Fruit fly (Drosophila melanogaster) whole organism, adult: ENCODE data around the gene Dlic.

Source experiments
- CG11617 ChIP-seq: fragments of 200-800 bp; sonication (Bioruptor generic); optimal IDR thresholded peaks from 2 replicates; lab custom pipeline; 2017; ENCODE audit warnings: mild to moderate bottlenecking, missing biosample characterization, missing genetic modification reagents, missing genetic modification characterization
- CG12768 ChIP-seq: fragments of 200-800 bp; sonication (Bioruptor generic); optimal IDR thresholded peaks from 2 replicates; lab custom pipeline; 2017; ENCODE audit warnings: missing biosample characterization, missing genetic modification characterization, mild to moderate bottlenecking, moderate library complexity, missing genetic modification reagents
- CG14711 ChIP-seq: fragments of 200-800 bp; sonication (Bioruptor generic); optimal IDR thresholded peaks from 2 replicates; lab custom pipeline; 2018; ENCODE audit warnings: missing biosample characterization, mild to moderate bottlenecking, missing genetic modification characterization, moderate library complexity
- CG1620 ChIP-seq: fragments of 200-800 bp; sonication (Bioruptor generic); optimal IDR thresholded peaks from 2 replicates; lab custom pipeline; 2016; ENCODE audit warnings: missing biosample characterization, missing genetic modification characterization
- CG33017 ChIP-seq: fragments of 200-800 bp; sonication (Bioruptor generic); optimal IDR thresholded peaks from 2 replicates; lab custom pipeline; 2018; ENCODE audit warnings: missing biosample characterization, mild to moderate bottlenecking, missing genetic modification characterization, moderate library complexity
- CG5204 ChIP-seq: fragments of 200-800 bp; sonication (Bioruptor generic); optimal IDR thresholded peaks from 2 replicates; lab custom pipeline; 2016; ENCODE audit warnings: missing biosample characterization, missing genetic modification characterization
- CG7045 ChIP-seq: fragments of 200-800 bp; sonication (Bioruptor generic); optimal IDR thresholded peaks from 2 replicates; lab custom pipeline; 2017; ENCODE audit warnings: missing biosample characterization, mild to moderate bottlenecking, missing genetic modification characterization
- CG7101 ChIP-seq: fragments of 200-800 bp; sonication (Bioruptor generic); optimal IDR thresholded peaks from 2 replicates; lab custom pipeline; 2018; ENCODE audit warnings: missing biosample characterization, mild to moderate bottlenecking, missing genetic modification characterization, moderate library complexity
- Clk ChIP-seq: fragments of 200-800 bp; sonication (Bioruptor generic); optimal IDR thresholded peaks from 2 replicates; lab custom pipeline; 2017; ENCODE audit warnings: missing biosample characterization, missing genetic modification characterization
- Crg-1 ChIP-seq: fragments of 200-800 bp; sonication (Bioruptor generic); optimal IDR thresholded peaks from 2 replicates; lab custom pipeline; 2016; ENCODE audit warnings: missing biosample characterization, missing genetic modification characterization
- Hr96 ChIP-seq: fragments of 200-800 bp; sonication (Bioruptor generic); optimal IDR thresholded peaks from 2 replicates; lab custom pipeline; 2016; ENCODE audit warnings: missing biosample characterization, missing genetic modification characterization
- Mnt ChIP-seq: fragments of 200-800 bp; sonication (Bioruptor generic); optimal IDR thresholded peaks from 2 replicates; lab custom pipeline; 2016; ENCODE audit warnings: missing biosample characterization, mild to moderate bottlenecking, missing genetic modification characterization
- bab1 ChIP-seq: fragments of 200-800 bp; sonication (Bioruptor generic); optimal IDR thresholded peaks from 3 replicates; lab custom pipeline; 2019; ENCODE audit warnings: missing biosample characterization, mild to moderate bottlenecking, missing genetic modification characterization, moderate library complexity
- cic ChIP-seq: fragments of 200-800 bp; sonication (Bioruptor generic); optimal IDR thresholded peaks from 2 replicates; lab custom pipeline; 2017; ENCODE audit warnings: missing biosample characterization, mild to moderate bottlenecking, missing genetic modification characterization, moderate library complexity
- cnc ChIP-seq, 2 experiments: fragments of >200 bp; optimal IDR thresholded peaks; 2 replicates each; lab custom pipeline; 2017
- kay ChIP-seq: fragments of 200-800 bp; sonication (Bioruptor generic); peaks from one replicate; lab custom pipeline; 2016; ENCODE audit warnings: missing biosample characterization, missing genetic modification characterization, borderline replicate concordance
- ovo ChIP-seq: fragments of 200-800 bp; sonication (Bioruptor generic); optimal IDR thresholded peaks from 2 replicates; lab custom pipeline; 2016; ENCODE audit warnings: missing biosample characterization, missing genetic modification characterization
- pad ChIP-seq: fragments of 200-800 bp; sonication (Bioruptor generic); optimal IDR thresholded peaks from 3 replicates; lab custom pipeline; 2017; ENCODE audit warnings: missing biosample characterization, missing genetic modification characterization, mild to moderate bottlenecking, moderate library complexity, missing genetic modification reagents
- tj ChIP-seq: fragments of 200-800 bp; sonication (Bioruptor generic); optimal IDR thresholded peaks from 3 replicates; lab custom pipeline; 2017; ENCODE audit warnings: missing biosample characterization, mild to moderate bottlenecking, missing genetic modification characterization, moderate library complexity
- toe ChIP-seq: fragments of 200-800 bp; sonication (Bioruptor generic); optimal IDR thresholded peaks from 2 replicates; lab custom pipeline; 2016; ENCODE audit warnings: missing biosample characterization, missing genetic modification characterization

The Dlic gene

dm6 chrX:11153826-11154510 lies at the start of gene Dlic, which contains the start of gene rtv:
Gene Dlic (plus strand): TSS chrX:11154421.
Gene rtv (minus strand): TSS chrX:11153990.
- TF ChIP-seq kay (GFP tag; lab: Kevin White, UChicago) (peak; percentile 73), CG11617 (GFP tag; lab: Kevin White, UChicago) (no peak), bab1 (peak; percentile 5), toe (no peak), Crg-1 (no peak), CG14711 (tag; lab: Kevin White, UChicago) (no peak), Clk (no peak), CG7101 (tag; lab: Kevin White, UChicago) (peak; percentile 23), pad (GFP tag; lab: Kevin White, UChicago) (peak; percentile 50), CG33017 (no peak), CG7045 (GFP tag; lab: Kevin White, UChicago) (no peak), ovo (GFP tag; lab: Kevin White, UChicago) (peak; percentile 21), Mnt (GFP tag; lab: Kevin White, UChicago) (peak; percentile 12), Hr96 (no peak), CG1620 (peak; percentile 19), cnc (optimal IDR thresholded peaks at IDR 0.05; lab: Kevin White, UChicago) (no peak), tj (GFP tag; lab: Kevin White, UChicago) (no peak), CG5204 (GFP tag; lab: Kevin White, UChicago) (peak; percentile 23), cic (GFP tag; lab: Kevin White, UChicago) (no peak), CG12768 (GFP tag; lab: Kevin White, UChicago) (no peak)

dm6 chrX:11108148-11108844 lies 45.9 kb upstream of the Dlic start, which contains the start of gene Hsp60A:
Gene Hsp60A (plus strand): TSS chrX:11108482.
- TF ChIP-seq CG33017 (peak; percentile 12), cic (GFP tag; lab: Kevin White, UChicago) (peak; percentile 3), CG7045 (GFP tag; lab: Kevin White, UChicago) (no peak), cnc (optimal IDR thresholded peaks at IDR 0.05; lab: Kevin White, UChicago) (no peak), CG7101 (tag; lab: Kevin White, UChicago) (peak; percentile 76), CG1620 (peak; percentile 73), CG11617 (GFP tag; lab: Kevin White, UChicago) (no peak), Mnt (GFP tag; lab: Kevin White, UChicago) (no peak), CG12768 (GFP tag; lab: Kevin White, UChicago) (no peak), pad (GFP tag; lab: Kevin White, UChicago) (peak; percentile 37), tj (GFP tag; lab: Kevin White, UChicago) (peak; percentile 47), Clk (no peak), Hr96 (peak; percentile 56), bab1 (peak; percentile 84), ovo (GFP tag; lab: Kevin White, UChicago) (peak; percentile 61), Crg-1 (peak; percentile 14), CG14711 (tag; lab: Kevin White, UChicago) (peak; percentile 58), toe (peak; percentile 33), kay (GFP tag; lab: Kevin White, UChicago) (no peak), CG5204 (GFP tag; lab: Kevin White, UChicago) (no peak)

DNA sequence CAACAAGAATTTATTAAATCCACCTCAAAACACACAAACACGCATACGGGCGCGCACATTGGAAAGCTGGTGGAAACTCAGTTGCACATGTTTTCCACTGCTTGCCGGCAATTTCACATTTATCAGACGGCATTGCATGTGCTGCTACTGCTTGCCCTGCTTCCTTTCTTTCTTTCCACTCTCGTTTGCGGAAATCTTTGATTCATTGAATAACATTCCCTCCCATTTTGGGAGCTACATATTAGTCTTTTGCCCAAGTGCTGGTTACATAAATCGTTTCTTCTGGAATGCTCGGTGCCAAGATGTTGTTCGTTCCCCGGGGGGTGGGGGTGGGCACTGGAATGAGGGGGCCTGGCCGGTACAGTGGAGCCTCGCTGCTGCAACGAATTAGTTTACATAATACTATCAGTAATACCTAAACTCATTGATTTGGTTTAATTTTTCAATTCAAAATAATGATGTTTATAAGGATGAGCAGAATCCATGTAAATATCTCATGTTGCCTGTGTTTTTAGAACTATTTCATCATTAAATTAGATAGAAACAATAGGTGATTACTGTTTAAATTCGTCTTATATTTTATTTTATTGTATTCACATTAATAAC lies 45.3 kb upstream of the Dlic start:
- TF ChIP-seq cnc (optimal IDR thresholded peaks at IDR 0.05; lab: Kevin White, UChicago), result no peak
- no peak for TF ChIP-seq CG1620
- peak; percentile 20 for TF ChIP-seq Crg-1
- TF ChIP-seq tj (GFP tag; lab: Kevin White, UChicago), result no peak
- no peak for TF ChIP-seq CG7045 (GFP tag; lab: Kevin White, UChicago)
- peak; percentile 12 for TF ChIP-seq CG11617 (GFP tag; lab: Kevin White, UChicago)
- peak; percentile 22 for TF ChIP-seq CG33017
- peak; percentile 2 for TF ChIP-seq pad (GFP tag; lab: Kevin White, UChicago)
- no peak for TF ChIP-seq kay (GFP tag; lab: Kevin White, UChicago)
- no peak for TF ChIP-seq ovo (GFP tag; lab: Kevin White, UChicago)
- no peak for TF ChIP-seq toe
- peak; percentile 100 for TF ChIP-seq Mnt (GFP tag; lab: Kevin White, UChicago)
- TF ChIP-seq CG14711 (tag; lab: Kevin White, UChicago), result peak; percentile 36
- TF ChIP-seq Clk, result no peak
- TF ChIP-seq CG7101 (tag; lab: Kevin White, UChicago), result peak; percentile 2
- no peak for TF ChIP-seq cic (GFP tag; lab: Kevin White, UChicago)
- no peak for TF ChIP-seq Hr96

- TF ChIP-seq Clk (no peak), cic (GFP tag; lab: Kevin White, UChicago) (no peak), CG5204 (GFP tag; lab: Kevin White, UChicago) (no peak), pad (GFP tag; lab: Kevin White, UChicago) (no peak)
Measured at dm6 chrX:11109670-11110069, 44.6 kb upstream of the Dlic start.

DNA sequence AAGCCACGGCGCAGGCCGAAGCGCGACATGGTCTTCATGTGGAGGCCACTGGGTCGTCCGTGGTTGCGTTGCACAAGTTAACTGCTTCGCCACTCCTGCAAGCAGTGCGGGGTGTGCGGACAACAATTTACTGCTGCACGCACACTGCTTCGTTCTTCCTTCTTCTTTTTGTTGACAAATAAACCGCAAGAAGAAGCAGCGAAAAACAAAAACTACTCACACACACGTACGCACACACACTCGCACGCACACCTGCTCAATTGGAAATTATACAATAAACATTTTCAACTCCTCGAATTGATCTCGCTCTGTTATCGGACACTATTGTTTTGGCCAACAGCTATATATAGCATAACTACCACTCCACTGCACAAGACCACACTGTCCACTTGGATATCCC lies 30.7 kb upstream of the Dlic start:
- TF ChIP-seq CG33017 (no peak), ovo (GFP tag; lab: Kevin White, UChicago) (no peak), pad (GFP tag; lab: Kevin White, UChicago) (no peak), bab1 (no peak), CG12768 (GFP tag; lab: Kevin White, UChicago) (no peak), cic (GFP tag; lab: Kevin White, UChicago) (no peak), Clk (no peak), CG5204 (GFP tag; lab: Kevin White, UChicago) (no peak), kay (GFP tag; lab: Kevin White, UChicago) (no peak), CG14711 (tag; lab: Kevin White, UChicago) (no peak), CG1620 (no peak), Crg-1 (no peak), CG7101 (tag; lab: Kevin White, UChicago) (no peak), cnc (optimal IDR thresholded peaks at IDR 0.05; lab: Kevin White, UChicago) (no peak), Mnt (GFP tag; lab: Kevin White, UChicago) (no peak), tj (GFP tag; lab: Kevin White, UChicago) (no peak), CG7045 (GFP tag; lab: Kevin White, UChicago) (no peak), toe (no peak), CG11617 (GFP tag; lab: Kevin White, UChicago) (no peak)
